Fruit fly (Drosophila melanogaster): ENCODE data around the gene EMC4.

Gene EMC4

dm6 chr3L:22879344-22879723 lies 11.3 kb upstream of the EMC4 start:
- no peak for TF ChIP-seq sna (GFP tag; IDR thresholded peaks at IDR 0.05; ENCODE audit: partially characterized antibody)
- peak; percentile 55 for TF ChIP-seq Ets65A (GFP tag)
- TF ChIP-seq Med (GFP tag), result peak; percentile 53
- TF ChIP-seq CG11456 (GFP tag; IDR thresholded peaks at IDR 0.05), result no peak
- TF ChIP-seq Bgb (GFP tag; IDR thresholded peaks at IDR 0.05; ENCODE audit: partially characterized antibody), result no peak

dm6 chr3L:22878723-22879343 lies 10.8 kb upstream of the EMC4 start, which contains the start of the genes Chro and Ssl1:
Chro (minus strand) TSS chr3L:22878984.
Ssl1 (plus strand) TSS chr3L:22879089.
- TF ChIP-seq CG7556 (GFP tag; optimal IDR thresholded peaks at IDR 0.05), result peak; percentile 100
- peak; percentile 99 for TF ChIP-seq CG13123 (GFP tag; optimal IDR thresholded peaks at IDR 0.05)
- peak; percentile 100 for TF ChIP-seq PHDP (tag; optimal IDR thresholded peaks at IDR 0.05)
- TF ChIP-seq CG7987 (GFP tag; optimal IDR thresholded peaks at IDR 0.05), result peak; percentile 99
- peak; percentile 100 for TF ChIP-seq Max (GFP tag; optimal IDR thresholded peaks at IDR 0.05)
- peak; percentile 98 for TF ChIP-seq Ets97D (GFP tag; optimal IDR thresholded peaks at IDR 0.05)
- TF ChIP-seq Dref (GFP tag; IDR thresholded peaks at IDR 0.05), result peak; percentile 55
- TF ChIP-seq hkb (optimal IDR thresholded peaks at IDR 0.05), result peak; percentile 99
- TF ChIP-seq hkb (GFP tag; IDR thresholded peaks at IDR 0.05), result peak; percentile 100
- peak; percentile 100 for TF ChIP-seq dpn (GFP tag; optimal IDR thresholded peaks at IDR 0.05)
- TF ChIP-seq eyg (GFP tag; optimal IDR thresholded peaks at IDR 0.05), result peak; percentile 100
- peak; percentile 99 for TF ChIP-seq psq (GFP tag; optimal IDR thresholded peaks at IDR 0.05)
- TF ChIP-seq crp (GFP tag; optimal IDR thresholded peaks at IDR 0.05), result peak; percentile 60 to 83
- TF ChIP-seq ham (GFP tag; IDR thresholded peaks at IDR 0.05), result peak; percentile 99
- peak; percentile 100 for TF ChIP-seq Ptx1 (GFP tag; IDR thresholded peaks at IDR 0.05)
- peak; percentile 100 for TF ChIP-seq phol (tag; optimal IDR thresholded peaks at IDR 0.05)
- peak; percentile 100 for TF ChIP-seq ATbp (GFP tag; optimal IDR thresholded peaks at IDR 0.05)
- TF ChIP-seq CG10274 (GFP tag; optimal IDR thresholded peaks at IDR 0.05), result peak; percentile 100
- TF ChIP-seq CG11085 (GFP tag; IDR thresholded peaks at IDR 0.05), result peak; percentile 99
- peak; percentile 100 for TF ChIP-seq CG10654 (GFP tag; optimal IDR thresholded peaks at IDR 0.05)
- TF ChIP-seq bcd (GFP tag; optimal IDR thresholded peaks at IDR 0.05), result peak; percentile 100
- peak; percentile 100 for TF ChIP-seq Usf (GFP tag; optimal IDR thresholded peaks at IDR 0.05)
- TF ChIP-seq ac (GFP tag; optimal IDR thresholded peaks at IDR 0.05), result peak; percentile 100
- TF ChIP-seq org-1 (GFP tag; optimal IDR thresholded peaks at IDR 0.05), result peak; percentile 100
- TF ChIP-seq Poxn (GFP tag; IDR thresholded peaks at IDR 0.05), result peak; percentile 99
- TF ChIP-seq ab (GFP tag; optimal IDR thresholded peaks at IDR 0.05), result peak; percentile 100
- TF ChIP-seq CG30431 (GFP tag; optimal IDR thresholded peaks at IDR 0.05), result peak; percentile 100
- TF ChIP-seq Hr39 (optimal IDR thresholded peaks at IDR 0.05), result no peak
- TF ChIP-seq E2f1 (GFP tag; IDR thresholded peaks at IDR 0.05), result peak; percentile 100
- TF ChIP-seq CG17328 (GFP tag; IDR thresholded peaks at IDR 0.05), result peak; percentile 100
- TF ChIP-seq CG10366 (GFP tag; IDR thresholded peaks at IDR 0.05), result peak; percentile 100
- TF ChIP-seq CG2875 (GFP tag; optimal IDR thresholded peaks at IDR 0.05), result peak; percentile 100
- peak; percentile 100 for TF ChIP-seq Aef1 (GFP tag; IDR thresholded peaks at IDR 0.05)
- TF ChIP-seq CG4404 (GFP tag; IDR thresholded peaks at IDR 0.05), result peak; percentile 100
- TF ChIP-seq peb (GFP tag; IDR thresholded peaks at IDR 0.05), result peak; percentile 100
- TF ChIP-seq CG12391 (tag; optimal IDR thresholded peaks at IDR 0.05), result peak; percentile 100
- peak; percentile 100 for TF ChIP-seq seq (GFP tag; IDR thresholded peaks at IDR 0.05)
- TF ChIP-seq CG3995 (GFP tag; optimal IDR thresholded peaks at IDR 0.05), result peak; percentile 90
- peak; percentile 98 for TF ChIP-seq sd (tag; optimal IDR thresholded peaks at IDR 0.05)
- no peak for TF ChIP-seq inv (GFP tag; IDR thresholded peaks at IDR 0.05; ENCODE audit: partially characterized antibody)
- TF ChIP-seq CG6175 (GFP tag; IDR thresholded peaks at IDR 0.05), result peak; percentile 99
- peak; percentile 100 for TF ChIP-seq ind (GFP tag; optimal IDR thresholded peaks at IDR 0.05)
- peak; percentile 96 for TF ChIP-seq CG11560 (tag; IDR thresholded peaks at IDR 0.05)
- peak; percentile 51 for TF ChIP-seq BEAF-32 (GFP tag; optimal IDR thresholded peaks at IDR 0.05)
- peak; percentile 100 for TF ChIP-seq HLH3B (GFP tag; IDR thresholded peaks at IDR 0.05)
